Fruit fly (Drosophila melanogaster) whole organism: Measurements from ENCODE around the gene CG34328.

Experiments
- CG8478 ChIP-seq: fragments of >200 bp; optimal IDR thresholded peaks from 2 replicates; lab custom pipeline; 2018; ENCODE audit warnings: inconsistent platforms
- Dll ChIP-seq: fragments of >200 bp; optimal IDR thresholded peaks from 2 replicates; lab custom pipeline; 2017
- EcR ChIP-seq, 2 experiments: fragments of >200 bp; optimal IDR thresholded peaks; 2 replicates each; lab custom pipeline; 2017; ENCODE audit warnings: missing biosample characterization in 2 of 2, missing genetic modification characterization in 2 of 2, missing genetic modification reagents in 2 of 2
- pan ChIP-seq: fragments of >200 bp; optimal IDR thresholded peaks from 2 replicates; lab custom pipeline; 2017
- psq ChIP-seq: fragments of >200 bp; optimal IDR thresholded peaks from 2 replicates; lab custom pipeline; 2017
- usp ChIP-seq: fragments of >200 bp; optimal IDR thresholded peaks from 2 replicates; lab custom pipeline; 2017; ENCODE audit warnings: missing biosample characterization, missing genetic modification characterization, mixed read lengths

The CG34328 gene

dm6 chrX:18404632-18405238 is 4.9 kb upstream of the CG34328 start:
- TF ChIP-seq pan (lab: Kevin White, UChicago) (peak; percentile 82), Dll (lab: Kevin White, UChicago) (peak; percentile 95), CG8478 (lab: Kevin White, UChicago) (no peak)

DNA sequence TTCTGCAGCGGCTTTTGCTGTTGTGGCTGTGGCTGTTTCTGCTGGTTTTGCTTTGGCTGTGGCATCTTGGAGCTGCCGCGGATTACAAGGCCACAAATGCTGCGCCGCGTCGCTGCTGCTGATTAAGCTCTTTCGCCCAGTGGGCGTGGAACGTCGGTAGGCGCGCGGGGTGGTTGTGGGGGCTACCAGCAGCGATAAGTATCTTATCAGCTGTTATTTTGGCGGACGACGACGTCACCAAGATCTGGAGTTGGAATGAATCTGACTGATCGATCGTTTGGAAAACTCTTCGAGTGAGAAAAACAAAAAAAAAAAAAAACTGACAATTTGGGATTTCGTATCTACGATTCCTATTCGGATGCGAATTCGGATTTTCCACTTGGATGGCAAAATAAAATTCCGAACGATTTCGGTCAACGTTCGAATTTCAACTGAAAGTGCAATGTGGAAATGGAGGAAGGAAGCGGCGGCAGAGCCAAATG is 4.3 kb upstream of the CG34328 start:
- TF ChIP-seq usp (GFP tag; lab: Kevin White, UChicago) (no peak), Dll (lab: Kevin White, UChicago) (no peak), EcR (GFP tag; optimal IDR thresholded peaks at IDR 0.05; lab: Kevin White, UChicago) (no peak), CG8478 (lab: Kevin White, UChicago) (no peak), pan (lab: Kevin White, UChicago) (no peak), psq (lab: Kevin White, UChicago) (no peak)

- TF ChIP-seq usp (GFP tag; lab: Kevin White, UChicago) = no peak
- TF ChIP-seq EcR (GFP tag; optimal IDR thresholded peaks at IDR 0.05; lab: Kevin White, UChicago) = no peak
- TF ChIP-seq pan (lab: Kevin White, UChicago) = no peak
- no peak for TF ChIP-seq psq (lab: Kevin White, UChicago)
- TF ChIP-seq CG8478 (lab: Kevin White, UChicago) = no peak
- TF ChIP-seq Dll (lab: Kevin White, UChicago) = no peak
Measured at dm6 chrX:18402564-18402963, 2.7 kb upstream of the CG34328 start.

DNA sequence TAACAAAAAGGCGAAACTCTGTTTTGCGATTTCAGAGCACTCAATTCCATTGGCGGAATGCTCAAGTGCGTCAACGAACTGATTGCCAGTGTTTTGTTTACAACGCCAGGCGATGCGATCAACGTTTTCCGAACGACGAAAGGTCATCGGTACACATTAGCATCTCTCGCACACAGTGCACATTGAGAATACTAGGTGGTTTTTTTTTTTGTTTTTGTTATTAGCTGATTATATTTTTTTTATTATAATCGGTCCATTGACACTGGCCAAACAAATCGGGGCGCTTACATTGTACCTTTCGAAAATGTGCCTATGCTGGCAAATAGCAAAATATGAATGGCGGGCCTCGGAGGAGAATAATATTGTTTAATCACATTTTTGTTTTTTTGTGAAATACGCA is 4.7 kb downstream of the CG34328 start:
- TF ChIP-seq usp (GFP tag; lab: Kevin White, UChicago) (no peak), pan (lab: Kevin White, UChicago) (no peak), Dll (lab: Kevin White, UChicago) (no peak), psq (lab: Kevin White, UChicago) (no peak), CG8478 (lab: Kevin White, UChicago) (no peak), EcR (GFP tag; optimal IDR thresholded peaks at IDR 0.05; lab: Kevin White, UChicago) (no peak)

dm6 chrX:18386784-18387183 is 13.1 kb downstream of the CG34328 start, which contains the start of gene Tsf1:
Gene Tsf1 (plus strand): TSS chrX:18387084.
- TF ChIP-seq Dll (lab: Kevin White, UChicago) = no peak
- TF ChIP-seq EcR (GFP tag; optimal IDR thresholded peaks at IDR 0.05; lab: Kevin White, UChicago) = no peak
- no peak for TF ChIP-seq pan (lab: Kevin White, UChicago)

DNA sequence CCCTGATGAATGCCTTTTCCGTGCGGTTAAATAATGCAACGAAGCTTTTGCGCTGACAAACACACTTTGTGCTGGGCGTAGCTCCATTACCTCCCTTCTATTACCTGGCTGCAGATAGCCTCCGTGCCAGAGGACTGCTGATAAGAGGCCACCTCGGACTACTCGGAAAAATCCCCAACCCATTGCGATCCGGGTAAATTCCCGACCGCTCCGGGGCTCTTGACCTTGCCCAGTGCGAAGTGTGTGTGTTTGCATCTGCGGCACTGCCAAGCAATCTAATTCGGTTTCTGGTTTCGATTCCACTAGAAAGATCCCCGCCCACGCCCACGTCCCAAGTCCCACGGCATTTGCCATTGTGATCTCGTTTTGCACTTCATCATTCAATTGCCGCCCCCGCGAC is 14.1 kb downstream of the CG34328 start:
- TF ChIP-seq CG8478 (lab: Kevin White, UChicago) = no peak

DNA sequence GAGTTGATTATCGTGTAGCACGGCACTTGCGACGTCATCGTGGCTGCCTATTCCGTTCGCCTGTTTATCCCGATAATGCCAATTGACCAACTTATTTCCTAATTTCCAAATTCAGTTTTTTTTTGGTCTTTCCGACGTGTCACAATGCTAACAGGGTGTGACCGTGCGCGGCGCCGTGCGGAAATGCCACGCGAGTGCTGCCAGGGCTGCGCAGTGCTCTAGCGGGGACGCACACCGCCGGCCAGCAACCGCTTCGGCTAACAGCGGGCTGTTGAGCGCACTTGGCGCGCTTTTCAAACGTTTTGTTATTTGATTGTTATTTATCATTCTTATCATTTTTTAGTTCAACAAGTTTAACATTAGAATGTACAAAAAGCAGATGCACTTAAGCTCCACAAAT is 14.8 kb downstream of the CG34328 start, which contains the start of gene betaCOP:
betaCOP (minus strand) TSS at position 187 of the 400 bp plus-strand sequence.
- TF ChIP-seq usp (GFP tag; lab: Kevin White, UChicago) (no peak), EcR (GFP tag; optimal IDR thresholded peaks at IDR 0.05; lab: Kevin White, UChicago) (no peak), CG8478 (lab: Kevin White, UChicago) (no peak)

DNA sequence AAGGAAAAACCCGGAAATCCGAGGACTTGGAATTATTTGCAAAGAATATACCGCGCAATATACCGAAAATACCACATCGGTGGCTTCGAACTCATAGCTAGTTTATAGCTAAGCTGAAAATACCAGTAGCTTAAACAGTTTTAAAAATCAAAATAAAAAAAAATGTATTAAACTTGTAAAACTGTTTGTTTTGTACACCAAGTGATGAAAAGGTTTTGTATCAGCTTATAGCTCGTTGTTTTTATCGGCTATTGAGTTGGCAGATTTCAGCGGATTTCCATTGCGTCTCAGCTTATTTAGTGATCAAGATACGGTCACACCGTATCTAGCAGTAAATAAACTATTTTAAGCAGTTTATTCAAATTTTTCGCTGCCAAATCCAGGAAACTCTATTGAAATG is 20.1 kb downstream of the CG34328 start, which contains the start of the genes por and CG6179:
por (minus strand) TSS at position 64 of the 400 bp plus-strand sequence.
CG6179 (plus strand) TSS at position 292 of the 400 bp plus-strand sequence.
- TF ChIP-seq pan (lab: Kevin White, UChicago) (no peak), Dll (lab: Kevin White, UChicago) (no peak), EcR (GFP tag; optimal IDR thresholded peaks at IDR 0.05; lab: Kevin White, UChicago) (no peak), psq (lab: Kevin White, UChicago) (no peak), usp (GFP tag; lab: Kevin White, UChicago) (no peak), CG8478 (lab: Kevin White, UChicago) (no peak)

dm6 chrX:18374421-18374935 is 25.4 kb downstream of the CG34328 start:
- TF ChIP-seq pan (lab: Kevin White, UChicago) (no peak), usp (GFP tag; lab: Kevin White, UChicago) (no peak), CG8478 (lab: Kevin White, UChicago) (no peak), EcR (GFP tag; optimal IDR thresholded peaks at IDR 0.05; lab: Kevin White, UChicago) (no peak), psq (lab: Kevin White, UChicago) (no peak), Dll (lab: Kevin White, UChicago) (no peak)

dm6 chrX:18370775-18371735 is 28.8 kb downstream of the CG34328 start:
- peak; percentile 95 for TF ChIP-seq Dll (lab: Kevin White, UChicago)
- TF ChIP-seq usp (GFP tag; lab: Kevin White, UChicago) = no peak
- no peak for TF ChIP-seq pan (lab: Kevin White, UChicago)
- TF ChIP-seq CG8478 (lab: Kevin White, UChicago) = peak; percentile 76
- TF ChIP-seq psq (lab: Kevin White, UChicago) = no peak

DNA sequence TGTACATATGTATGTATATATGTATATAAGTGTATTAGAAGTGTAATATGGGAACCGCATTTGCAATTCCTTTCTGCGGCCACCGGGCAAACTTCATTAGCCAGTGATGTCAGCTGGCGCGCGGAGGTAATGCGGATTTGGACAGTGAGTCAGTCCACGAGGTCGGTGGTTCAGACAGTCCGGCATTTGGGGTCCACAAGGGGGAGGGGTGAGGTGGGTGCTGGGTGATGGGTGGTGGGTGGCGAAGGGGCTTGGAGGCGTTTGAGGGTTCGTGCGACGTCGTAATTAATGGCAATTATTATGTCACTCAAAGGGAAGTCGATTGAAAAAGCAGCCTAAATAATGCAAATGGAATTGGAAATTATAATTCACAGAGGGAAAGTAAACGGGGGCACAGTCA is 30.1 kb downstream of the CG34328 start:
- no peak for TF ChIP-seq pan (lab: Kevin White, UChicago)
- no peak for TF ChIP-seq Dll (lab: Kevin White, UChicago)
- TF ChIP-seq CG8478 (lab: Kevin White, UChicago) = no peak
- TF ChIP-seq psq (lab: Kevin White, UChicago) = no peak
